Fruit fly (Drosophila melanogaster) whole organism, embryonic: Measurements from ENCODE around the gene Mo25.

Experiments used
- CG11456 ChIP-seq: fragments of 200-800 bp; sonication (Bioruptor generic); IDR thresholded peaks from 3 replicates; pipeline ENCODE4 v1.3.6; 2022; ENCODE audit warnings: missing biosample characterization, missing genetic modification characterization
- CG12104 ChIP-seq: fragments of 200-800 bp; sonication (Bioruptor generic); optimal IDR thresholded peaks from 3 replicates; lab custom pipeline; 2016; ENCODE audit warnings: missing biosample characterization, missing genetic modification characterization
- CG12155 ChIP-seq: fragments of 200-800 bp; sonication (Bioruptor generic); optimal IDR thresholded peaks from 3 replicates; lab custom pipeline; 2016; ENCODE audit warnings: missing biosample characterization, missing genetic modification characterization
- CG12391 ChIP-seq: fragments of 200-800 bp; sonication (Bioruptor generic); optimal IDR thresholded peaks from 3 replicates; lab custom pipeline; 2018; ENCODE audit warnings: missing biosample characterization, mild to moderate bottlenecking, missing genetic modification characterization, moderate library complexity
- CG13624 ChIP-seq: fragments of 200-800 bp; sonication (Bioruptor generic); optimal IDR thresholded peaks from 2 replicates; lab custom pipeline; 2016; ENCODE audit warnings: missing biosample characterization, missing genetic modification characterization
- CG13894 ChIP-seq: fragments of 200-800 bp; sonication (Bioruptor generic); optimal IDR thresholded peaks from 3 replicates; lab custom pipeline; 2018; ENCODE audit warnings: missing biosample characterization, mild to moderate bottlenecking, missing genetic modification characterization, moderate library complexity
- CG14860 ChIP-seq: fragments of 200-800 bp; sonication (Bioruptor generic); IDR thresholded peaks from 3 replicates; pipeline ENCODE4 v1.3.6; 2022; ENCODE audit warnings: missing biosample characterization, missing genetic modification characterization; ENCODE audit not compliant: partially characterized antibody
- CG1602 ChIP-seq: fragments of 200-800 bp; sonication (Bioruptor generic); optimal IDR thresholded peaks from 3 replicates; lab custom pipeline; 2016; ENCODE audit warnings: missing biosample characterization, missing genetic modification characterization
- CG16863 ChIP-seq: fragments of 200-800 bp; sonication (Bioruptor generic); optimal IDR thresholded peaks from 3 replicates; lab custom pipeline; 2016; ENCODE audit warnings: missing biosample characterization, missing genetic modification characterization
- CG18764 ChIP-seq: fragments of 200-800 bp; sonication (Bioruptor generic); optimal IDR thresholded peaks from 3 replicates; lab custom pipeline; 2016; ENCODE audit warnings: missing biosample characterization, missing genetic modification characterization
- CG30403 ChIP-seq: fragments of 200-800 bp; sonication (Bioruptor generic); optimal IDR thresholded peaks from 3 replicates; lab custom pipeline; 2016; ENCODE audit warnings: missing biosample characterization, missing genetic modification characterization
- CG6175 ChIP-seq: fragments of 200-800 bp; sonication (Bioruptor generic); IDR thresholded peaks from 3 replicates; pipeline ENCODE4 v1.3.6; 2022; ENCODE audit warnings: missing biosample characterization, missing genetic modification characterization
- CG6813 ChIP-seq: fragments of 200-800 bp; sonication (Bioruptor generic); optimal IDR thresholded peaks from 2 replicates; lab custom pipeline; 2017; ENCODE audit warnings: missing biosample characterization, missing genetic modification characterization, mild to moderate bottlenecking, moderate library complexity, missing genetic modification reagents
- CG7556 ChIP-seq: fragments of 200-800 bp; sonication (Bioruptor generic); optimal IDR thresholded peaks from 2 replicates; lab custom pipeline; 2017; ENCODE audit warnings: missing biosample characterization, mild to moderate bottlenecking, missing genetic modification characterization
- CG7963 ChIP-seq: fragments of 200-800 bp; sonication (Bioruptor generic); IDR thresholded peaks from 3 replicates; pipeline ENCODE4 v1.3.6; 2022; ENCODE audit warnings: missing biosample characterization, missing genetic modification characterization; ENCODE audit not compliant: partially characterized antibody
- CG8290 ChIP-seq, 3 experiments: fragments of 200-800 bp; sonication (Bioruptor generic); optimal IDR thresholded peaks; 2 replicates each; lab custom pipeline; 2016 to 2019; ENCODE audit warnings: missing biosample characterization in 3 of 3, missing genetic modification characterization in 3 of 3, mild to moderate bottlenecking in 2 of 3, moderate library complexity in 1 of 3
- CG8388 ChIP-seq: fragments of 200-800 bp; sonication (Bioruptor generic); optimal IDR thresholded peaks from 2 replicates; lab custom pipeline; 2019; ENCODE audit warnings: missing biosample characterization, mild to moderate bottlenecking, missing genetic modification characterization, moderate library complexity
- CG8765 ChIP-seq: fragments of 200-800 bp; sonication (Bioruptor generic); IDR thresholded peaks from 2 replicates; pipeline ENCODE4 v1.3.6; 2022; ENCODE audit warnings: missing biosample characterization, missing genetic modification characterization
- CoRest ChIP-seq: fragments of 200-800 bp; sonication (Bioruptor generic); optimal IDR thresholded peaks from 3 replicates; lab custom pipeline; 2018; ENCODE audit warnings: missing biosample characterization, mild to moderate bottlenecking, missing genetic modification characterization, moderate library complexity
- Dek ChIP-seq: fragments of 200-800 bp; sonication (Bioruptor generic); optimal IDR thresholded peaks from 3 replicates; lab custom pipeline; 2019; ENCODE audit warnings: missing biosample characterization, mild to moderate bottlenecking, missing genetic modification characterization, moderate library complexity
- Fer3 ChIP-seq: fragments of 200-800 bp; sonication (Bioruptor generic); optimal IDR thresholded peaks from 2 replicates; lab custom pipeline; 2018; ENCODE audit warnings: missing biosample characterization, mild to moderate bottlenecking, missing genetic modification characterization, moderate library complexity
- Hand ChIP-seq: fragments of 200-800 bp; sonication (Bioruptor generic); optimal IDR thresholded peaks from 2 replicates; lab custom pipeline; 2017; ENCODE audit warnings: mild to moderate bottlenecking, missing biosample characterization, missing genetic modification reagents, missing genetic modification characterization
- Hmr ChIP-seq: fragments of 200-800 bp; sonication (Bioruptor generic); optimal IDR thresholded peaks from 3 replicates; lab custom pipeline; 2017; ENCODE audit warnings: mild to moderate bottlenecking, missing biosample characterization, missing genetic modification reagents, missing genetic modification characterization
- Hr78 ChIP-seq, 2 experiments: fragments of 200-800 bp in 1 of 2; fragments of >200 bp in 1 of 2; sonication (Bioruptor generic) in 1 of 2; optimal IDR thresholded peaks; 2 replicates each; lab custom pipeline; 2017 to 2019; ENCODE audit warnings: missing biosample characterization in 2 of 2, missing genetic modification characterization in 2 of 2, mild to moderate bottlenecking in 1 of 2, moderate library complexity in 1 of 2
- Kr ChIP-seq: fragments of 200-800 bp; sonication (Bioruptor generic); optimal IDR thresholded peaks from 2 replicates; lab custom pipeline; 2017; ENCODE audit warnings: missing biosample characterization, mild to moderate bottlenecking, missing genetic modification characterization
- Lhr ChIP-seq: fragments of 200-800 bp; sonication (Bioruptor generic); optimal IDR thresholded peaks from 3 replicates; lab custom pipeline; 2017; ENCODE audit warnings: mild to moderate bottlenecking, missing biosample characterization, missing genetic modification reagents, missing genetic modification characterization
- Lpt ChIP-seq: fragments of >200 bp; optimal IDR thresholded peaks from 2 replicates; lab custom pipeline; 2018; ENCODE audit warnings: missing biosample characterization, missing genetic modification characterization
- Mes4 ChIP-seq: fragments of 200-800 bp; sonication (Bioruptor generic); optimal IDR thresholded peaks from 2 replicates; lab custom pipeline; 2016; ENCODE audit warnings: missing biosample characterization, missing genetic modification characterization
- Mrtf ChIP-seq: fragments of 200-800 bp; sonication (Bioruptor generic); IDR thresholded peaks from 3 replicates; pipeline ENCODE4 v1.3.6; 2022; ENCODE audit warnings: missing biosample characterization, missing genetic modification characterization
- Oaz ChIP-seq: fragments of 200-800 bp; sonication (Bioruptor generic); IDR thresholded peaks from 2 replicates; pipeline ENCODE4 v1.3.6; 2022; ENCODE audit warnings: missing biosample characterization, missing genetic modification characterization
- Pdp1 ChIP-seq, 2 experiments: fragments of 200-800 bp; sonication (Bioruptor generic); optimal IDR thresholded peaks; 3 replicates each; lab custom pipeline; 2016; ENCODE audit warnings: missing biosample characterization in 2 of 2, missing genetic modification characterization in 2 of 2, mild to moderate bottlenecking in 1 of 2, moderate library complexity in 1 of 2
- Six4 ChIP-seq: fragments of 200-800 bp; sonication (Bioruptor generic); optimal IDR thresholded peaks from 2 replicates; lab custom pipeline; 2016; ENCODE audit warnings: missing biosample characterization, missing genetic modification characterization
- Spps ChIP-seq: fragments of 200-800 bp; sonication (Bioruptor generic); optimal IDR thresholded peaks from 2 replicates; lab custom pipeline; 2018; ENCODE audit warnings: missing biosample characterization, mild to moderate bottlenecking, missing genetic modification characterization
- Usf ChIP-seq: fragments of 200-800 bp; sonication (Bioruptor generic); optimal IDR thresholded peaks from 2 replicates; lab custom pipeline; 2017; ENCODE audit warnings: missing genotype, missing biosample characterization, missing genetic modification characterization
- ac ChIP-seq: fragments of 200-800 bp; sonication (Bioruptor generic); optimal IDR thresholded peaks from 3 replicates; lab custom pipeline; 2017; ENCODE audit warnings: missing biosample characterization, mild to moderate bottlenecking, missing genetic modification characterization
- cas ChIP-seq: fragments of 200-800 bp; sonication (Bioruptor generic); IDR thresholded peaks from 2 replicates; pipeline ENCODE4 v1.3.6; 2022; ENCODE audit warnings: missing biosample characterization, missing genetic modification characterization
- fd3F ChIP-seq: fragments of 200-800 bp; sonication (Bioruptor generic); optimal IDR thresholded peaks from 2 replicates; lab custom pipeline; 2018; ENCODE audit warnings: missing biosample characterization, mild to moderate bottlenecking, missing genetic modification characterization, moderate library complexity
- fru ChIP-seq: fragments of >200 bp; optimal IDR thresholded peaks from 2 replicates; lab custom pipeline; 2017
- gce ChIP-seq: fragments of 200-800 bp; sonication (Bioruptor generic); IDR thresholded peaks from 3 replicates; pipeline ENCODE4 v1.3.6; 2022; ENCODE audit warnings: missing biosample characterization, missing genetic modification characterization
- ham ChIP-seq: fragments of 200-800 bp; sonication (Bioruptor generic); IDR thresholded peaks from 2 replicates; pipeline ENCODE4 v1.3.6; 2022; ENCODE audit warnings: missing biosample characterization, missing genetic modification characterization
- kah ChIP-seq: fragments of 200-800 bp; sonication (Bioruptor generic); optimal IDR thresholded peaks from 2 replicates; lab custom pipeline; 2018; ENCODE audit warnings: missing biosample characterization, mild to moderate bottlenecking, missing genetic modification characterization
- nmo ChIP-seq: fragments of 200-800 bp; sonication (Bioruptor generic); optimal IDR thresholded peaks from 2 replicates; lab custom pipeline; 2018; ENCODE audit warnings: missing biosample characterization, mild to moderate bottlenecking, missing genetic modification characterization, moderate library complexity
- oc ChIP-seq: fragments of 200-800 bp; sonication (Bioruptor generic); optimal IDR thresholded peaks from 2 replicates; lab custom pipeline; 2018; ENCODE audit warnings: missing biosample characterization, mild to moderate bottlenecking, missing genetic modification characterization, moderate library complexity
- p53 ChIP-seq: fragments of 200-800 bp; sonication (Bioruptor generic); optimal IDR thresholded peaks from 2 replicates; lab custom pipeline; 2016; ENCODE audit warnings: missing biosample characterization, missing genetic modification characterization
- pros ChIP-seq: fragments of 200-800 bp; sonication (Bioruptor generic); optimal IDR thresholded peaks from 3 replicates; lab custom pipeline; 2019; ENCODE audit warnings: missing biosample characterization, mild to moderate bottlenecking, missing genetic modification characterization, moderate library complexity
- slp2 ChIP-seq: fragments of 200-800 bp; sonication (Bioruptor generic); optimal IDR thresholded peaks from 2 replicates; lab custom pipeline; 2016; ENCODE audit warnings: missing biosample characterization, missing genetic modification characterization
- stwl ChIP-seq: fragments of 200-800 bp; sonication (Bioruptor generic); optimal IDR thresholded peaks from 3 replicates; lab custom pipeline; 2018; ENCODE audit warnings: missing biosample characterization, mild to moderate bottlenecking, missing genetic modification characterization, moderate library complexity
- tgo ChIP-seq: fragments of 200-800 bp; sonication (Bioruptor generic); IDR thresholded peaks from 3 replicates; pipeline ENCODE4 v1.3.6; 2022; ENCODE audit warnings: missing biosample characterization, missing genetic modification characterization
- ttk ChIP-seq: fragments of 200-800 bp; sonication (Bioruptor generic); IDR thresholded peaks from 2 replicates; pipeline ENCODE4 v2.1.2; 2022; ENCODE audit warnings: missing biosample characterization, missing genetic modification characterization

Mo25 gene

DNA sequence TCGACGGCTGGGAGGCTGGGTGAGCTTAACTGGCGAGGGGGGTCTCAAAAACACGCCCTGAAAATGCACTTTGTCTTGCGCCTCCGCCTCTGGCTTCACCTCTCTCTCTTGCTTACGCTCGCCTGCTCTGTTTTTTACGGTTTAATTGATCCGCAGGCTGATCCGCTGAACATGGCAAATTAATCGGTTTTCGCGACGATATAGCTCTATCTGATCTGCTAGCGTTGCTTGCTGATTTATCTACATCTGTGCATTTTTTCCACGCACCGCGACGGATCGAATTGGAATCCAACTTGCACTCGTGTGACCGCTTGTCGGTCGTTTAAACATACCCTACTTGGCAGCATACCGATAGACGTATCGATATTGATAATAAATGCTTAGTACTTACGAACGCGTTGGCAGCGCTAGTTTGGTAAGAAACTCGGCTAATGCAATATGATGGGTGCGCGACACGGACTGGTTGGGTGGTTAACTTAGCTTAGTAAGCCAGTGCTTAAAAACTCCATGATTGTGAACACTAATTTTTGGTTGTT lies 32.4 kb upstream of the Mo25 start, which contains the start of gene Abl (continued):
- TF ChIP-seq Lpt (GFP tag; lab: Kevin White, UChicago) (no peak), Dek (peak; percentile 69), Usf (GFP tag; lab: Kevin White, UChicago) (peak; percentile 46), CG13624 (GFP tag; lab: Kevin White, UChicago) (peak; percentile 88), ac (GFP tag; lab: Kevin White, UChicago) (no peak), Fer3 (tag; lab: Kevin White, UChicago) (peak; percentile 62), fd3F (GFP tag; lab: Kevin White, UChicago) (peak; percentile 25), slp2 (peak; percentile 60), Hmr (GFP tag; lab: Kevin White, UChicago) (peak; percentile 95), CG16863 (GFP tag; lab: Kevin White, UChicago) (peak; percentile 64), Oaz (no peak), Six4 (peak; percentile 38), CG7556 (GFP tag; lab: Kevin White, UChicago) (peak; percentile 48), gce (GFP tag; lab: Robert Waterston, UW) (peak; percentile 31; the same call in 1 of the 3 replicates), p53 (peak; percentile 75), Hr78 (GFP tag; optimal IDR thresholded peaks at IDR 0.05; lab: Kevin White, UChicago) (no peak), CG13894 (peak; percentile 91), oc (tag; lab: Kevin White, UChicago) (peak; percentile 79), CG8765 (GFP tag; lab: Robert Waterston, UW) (no peak), tgo (GFP tag; lab: Robert Waterston, UW) (peak; percentile 39; the same call in 1 of the 3 replicates), CoRest (tag; lab: Kevin White, UChicago) (peak; percentile 74), Spps (tag; lab: Kevin White, UChicago) (peak; percentile 33), nmo (peak; percentile 79), fru (lab: Kevin White, UChicago) (no peak), CG12391 (tag; lab: Kevin White, UChicago) (peak; percentile 77), CG6175 (no peak), CG6813 (GFP tag; lab: Kevin White, UChicago) (no peak), Mes4 (GFP tag; lab: Kevin White, UChicago) (peak; percentile 63), CG12104 (GFP tag; lab: Kevin White, UChicago) (peak; percentile 11), CG1602 (GFP tag; lab: Kevin White, UChicago) (peak; percentile 47), CG11456 (GFP tag; lab: Robert Waterston, UW) (peak; percentile 64; the same call in 1 of the 3 replicates), ham (GFP tag; lab: Robert Waterston, UW) (no peak), cas (GFP tag; lab: Robert Waterston, UW) (0 out of 2 replicates have a peak, but pooled peaks have one; percentile 21), CG8388 (GFP tag; lab: Kevin White, UChicago) (no peak), CG8290 (GFP tag; optimal IDR thresholded peaks at IDR 0.05; lab: Kevin White, UChicago) (peak; percentile 86), CG8290 (tag; optimal IDR thresholded peaks at IDR 0.05; lab: Kevin White, UChicago) (peak; percentile 11 to 97), CG18764 (GFP tag; lab: Kevin White, UChicago) (peak; percentile 65), Pdp1 (GFP tag; optimal IDR thresholded peaks at IDR 0.05; lab: Kevin White, UChicago) (peak; percentile 68 to 81), ttk (no peak), CG7963 (GFP tag; lab: Robert Waterston, UW) (peak; percentile 67), pros (GFP tag; lab: Kevin White, UChicago) (no peak), Kr (GFP tag; lab: Kevin White, UChicago) (no peak), stwl (tag; lab: Kevin White, UChicago) (peak; percentile 97), kah (GFP tag; lab: Kevin White, UChicago) (no peak), Mrtf (GFP tag; lab: Robert Waterston, UW) (0 out of 3 replicates have a peak, but pooled peaks have one; percentile 14), Lhr (GFP tag; lab: Kevin White, UChicago) (peak; percentile 98), CG14860 (GFP tag; lab: Robert Waterston, UW) (peak; percentile 42; the same call in 1 of the 3 replicates), Hand (GFP tag; lab: Kevin White, UChicago) (no peak), CG12155 (peak; percentile 78), CG30403 (peak; percentile 73)
